Fruit fly (Drosophila melanogaster) whole organism, embryonic: ENCODE results near the gene pigs.

Source experiments
- BtbVII ChIP-seq: fragments of 200-800 bp; sonication (Bioruptor generic); optimal IDR thresholded peaks from 3 replicates; lab custom pipeline; 2017; ENCODE audit warnings: missing biosample characterization, mild to moderate bottlenecking, missing genetic modification characterization
- CG1024 ChIP-seq: fragments of 200-800 bp; sonication (Bioruptor generic); IDR thresholded peaks from 2 replicates; pipeline ENCODE4 v1.3.6; 2022; ENCODE audit warnings: missing biosample characterization, missing genetic modification characterization
- CG13287 ChIP-seq: fragments of 200-800 bp; sonication (Bioruptor generic); IDR thresholded peaks from 2 replicates; pipeline ENCODE4 v1.3.6; 2022; ENCODE audit warnings: missing biosample characterization, missing genetic modification characterization; ENCODE audit not compliant: partially characterized antibody
- CG13624 ChIP-seq: fragments of 200-800 bp; sonication (Bioruptor generic); optimal IDR thresholded peaks from 2 replicates; lab custom pipeline; 2016; ENCODE audit warnings: missing biosample characterization, missing genetic modification characterization
- CG15514 ChIP-seq: fragments of 200-800 bp; sonication (Bioruptor generic); optimal IDR thresholded peaks from 3 replicates; lab custom pipeline; 2017; ENCODE audit warnings: missing biosample characterization, missing genetic modification characterization, mild to moderate bottlenecking, moderate library complexity, missing genetic modification reagents
- CG17359 ChIP-seq: fragments of 200-800 bp; sonication (Bioruptor generic); optimal IDR thresholded peaks from 3 replicates; lab custom pipeline; 2018; ENCODE audit warnings: missing biosample characterization, mild to moderate bottlenecking, missing genetic modification characterization, moderate library complexity
- CG18619 ChIP-seq: fragments of 200-800 bp; sonication (Bioruptor generic); optimal IDR thresholded peaks from 3 replicates; lab custom pipeline; 2017; ENCODE audit warnings: missing biosample characterization, mild to moderate bottlenecking, missing genetic modification characterization
- CG2875 ChIP-seq: fragments of 200-800 bp; sonication (Bioruptor generic); optimal IDR thresholded peaks from 2 replicates; lab custom pipeline; 2017; ENCODE audit warnings: missing biosample characterization, mild to moderate bottlenecking, missing genetic modification characterization, missing genetic modification reagents
- CG31365 ChIP-seq: fragments of 200-800 bp; sonication (Bioruptor generic); optimal IDR thresholded peaks from 2 replicates; lab custom pipeline; 2018; ENCODE audit warnings: missing biosample characterization, mild to moderate bottlenecking, missing genetic modification characterization
- CG33213 ChIP-seq: fragments of 200-800 bp; sonication (Bioruptor generic); optimal IDR thresholded peaks from 3 replicates; lab custom pipeline; 2016; ENCODE audit warnings: missing biosample characterization, missing genetic modification characterization
- CG3407 ChIP-seq: fragments of 200-800 bp; sonication (Bioruptor generic); optimal IDR thresholded peaks from 2 replicates; lab custom pipeline; 2018; ENCODE audit warnings: missing biosample characterization, mild to moderate bottlenecking, missing genetic modification characterization
- CG34224 ChIP-seq: fragments of 200-800 bp; sonication (Bioruptor generic); IDR thresholded peaks from 3 replicates; pipeline ENCODE4 v1.3.6; 2022; ENCODE audit warnings: missing biosample characterization, missing genetic modification characterization; ENCODE audit not compliant: partially characterized antibody
- CG5180 ChIP-seq: fragments of 200-800 bp; sonication (Bioruptor generic); optimal IDR thresholded peaks from 3 replicates; lab custom pipeline; 2017; ENCODE audit warnings: missing biosample characterization, missing genetic modification characterization, mild to moderate bottlenecking, moderate library complexity, missing genetic modification reagents
- CG6175 ChIP-seq: fragments of 200-800 bp; sonication (Bioruptor generic); IDR thresholded peaks from 3 replicates; pipeline ENCODE4 v1.3.6; 2022; ENCODE audit warnings: missing biosample characterization, missing genetic modification characterization
- CG7556 ChIP-seq: fragments of 200-800 bp; sonication (Bioruptor generic); optimal IDR thresholded peaks from 2 replicates; lab custom pipeline; 2017; ENCODE audit warnings: missing biosample characterization, mild to moderate bottlenecking, missing genetic modification characterization
- CG8478 ChIP-seq: fragments of >200 bp; optimal IDR thresholded peaks from 2 replicates; lab custom pipeline; 2018
- CG8924 ChIP-seq: fragments of 200-800 bp; optimal IDR thresholded peaks from 3 replicates; lab custom pipeline; 2019; ENCODE audit warnings: missing biosample characterization, mild to moderate bottlenecking, missing genetic modification characterization, moderate library complexity
- Dbx ChIP-seq: fragments of 200-800 bp; sonication (Bioruptor generic); IDR thresholded peaks from 3 replicates; pipeline ENCODE4 v1.3.6; 2022; ENCODE audit warnings: missing biosample characterization, missing genetic modification characterization
- Fer3 ChIP-seq: fragments of 200-800 bp; sonication (Bioruptor generic); optimal IDR thresholded peaks from 2 replicates; lab custom pipeline; 2018; ENCODE audit warnings: missing biosample characterization, mild to moderate bottlenecking, missing genetic modification characterization, moderate library complexity
- HHEX ChIP-seq: fragments of 200-800 bp; sonication (Bioruptor generic); optimal IDR thresholded peaks from 3 replicates; lab custom pipeline; 2017; ENCODE audit warnings: missing biosample characterization, mild to moderate bottlenecking, missing genetic modification characterization, missing genetic modification reagents
- Hey ChIP-seq: fragments of 200-800 bp; sonication (Bioruptor generic); optimal IDR thresholded peaks from 3 replicates; lab custom pipeline; 2018; ENCODE audit warnings: missing biosample characterization, mild to moderate bottlenecking, missing genetic modification characterization
- Hmx ChIP-seq: fragments of 200-800 bp; sonication (Bioruptor generic); optimal IDR thresholded peaks from 2 replicates; lab custom pipeline; 2016; ENCODE audit warnings: missing biosample characterization, missing genetic modification characterization
- Jarid2 ChIP-seq: fragments of 200-800 bp; sonication (Bioruptor generic); optimal IDR thresholded peaks from 3 replicates; lab custom pipeline; 2017; ENCODE audit warnings: mild to moderate bottlenecking, missing biosample characterization, missing genetic modification reagents, missing genetic modification characterization
- Lhr ChIP-seq: fragments of 200-800 bp; sonication (Bioruptor generic); optimal IDR thresholded peaks from 3 replicates; lab custom pipeline; 2017; ENCODE audit warnings: mild to moderate bottlenecking, missing biosample characterization, missing genetic modification reagents, missing genetic modification characterization
- Lpt ChIP-seq: fragments of >200 bp; optimal IDR thresholded peaks from 2 replicates; lab custom pipeline; 2018; ENCODE audit warnings: missing biosample characterization, missing genetic modification characterization
- Mes4 ChIP-seq: fragments of 200-800 bp; sonication (Bioruptor generic); optimal IDR thresholded peaks from 2 replicates; lab custom pipeline; 2016; ENCODE audit warnings: missing biosample characterization, missing genetic modification characterization
- NC2β ChIP-seq: fragments of 200-800 bp; sonication (Bioruptor generic); optimal IDR thresholded peaks from 2 replicates; lab custom pipeline; 2016; ENCODE audit warnings: missing biosample characterization, missing genetic modification characterization
- Nf-YA ChIP-seq: fragments of 200-800 bp; sonication (Bioruptor generic); IDR thresholded peaks from 2 replicates; pipeline ENCODE4 v1.3.6; 2022; ENCODE audit warnings: missing biosample characterization, missing genetic modification characterization
- Side ChIP-seq: fragments of 200-800 bp; sonication (Bioruptor generic); optimal IDR thresholded peaks from 2 replicates; lab custom pipeline; 2016; ENCODE audit warnings: missing biosample characterization, missing genetic modification characterization
- Trl ChIP-seq, 3 experiments: fragments of >200 bp in 2 of 3; fragments of 200-800 bp in 1 of 3; sonication (Bioruptor generic) in 1 of 3; optimal IDR thresholded peaks; 2 replicates in 1 of 3; 3 replicates in 2 of 3; lab custom pipeline; 2016 to 2017; ENCODE audit warnings: missing biosample characterization in 1 of 3, missing genetic modification characterization in 1 of 3
- Vsx1 ChIP-seq: fragments of 200-800 bp; sonication (Bioruptor generic); optimal IDR thresholded peaks from 2 replicates; lab custom pipeline; 2017; ENCODE audit warnings: missing biosample characterization, mild to moderate bottlenecking, missing genetic modification characterization, missing genetic modification reagents
- ac ChIP-seq: fragments of 200-800 bp; sonication (Bioruptor generic); optimal IDR thresholded peaks from 3 replicates; lab custom pipeline; 2017; ENCODE audit warnings: missing biosample characterization, mild to moderate bottlenecking, missing genetic modification characterization
- bsh ChIP-seq, 2 experiments: fragments of 200-800 bp; sonication (Bioruptor generic); optimal IDR thresholded peaks; 2 replicates each; lab custom pipeline; 2017 to 2018; ENCODE audit warnings: mild to moderate bottlenecking in 2 of 2, missing biosample characterization in 2 of 2, missing genetic modification characterization in 2 of 2, moderate library complexity in 1 of 2
- dan ChIP-seq: fragments of 200-800 bp; sonication (Bioruptor generic); IDR thresholded peaks from 2 replicates; pipeline ENCODE4 v1.3.6; 2022; ENCODE audit warnings: missing biosample characterization, missing genetic modification characterization
- dmrt11E ChIP-seq: fragments of 200-800 bp; sonication (Bioruptor generic); optimal IDR thresholded peaks from 3 replicates; lab custom pipeline; 2018; ENCODE audit warnings: missing biosample characterization, mild to moderate bottlenecking, missing genetic modification characterization, moderate library complexity
- fd64A ChIP-seq: fragments of 200-800 bp; sonication (Bioruptor generic); optimal IDR thresholded peaks from 3 replicates; lab custom pipeline; 2018; ENCODE audit warnings: missing biosample characterization, mild to moderate bottlenecking, missing genetic modification characterization
- gsb-n ChIP-seq: fragments of 200-800 bp; sonication (Bioruptor generic); optimal IDR thresholded peaks from 3 replicates; lab custom pipeline; 2018; ENCODE audit warnings: missing biosample characterization, mild to moderate bottlenecking, missing genetic modification characterization
- hkb ChIP-seq, 2 experiments: fragments of 200-800 bp in 1 of 2; fragments of >200 bp in 1 of 2; sonication (Bioruptor generic) in 1 of 2; IDR thresholded peaks in 1 of 2; optimal IDR thresholded peaks in 1 of 2; 2 replicates each; pipeline versions ENCODE4 v1.3.6 to Lab custom; 2017 to 2022; ENCODE audit warnings: missing biosample characterization in 1 of 2, missing genetic modification characterization in 1 of 2
- lola ChIP-seq, 3 experiments: fragments of >200 bp in 2 of 3; fragments of 200-800 bp in 1 of 3; sonication (Bioruptor generic) in 1 of 3; optimal IDR thresholded peaks; 2 replicates each; lab custom pipeline; 2017 to 2019; ENCODE audit warnings: missing biosample characterization in 3 of 3, missing genetic modification characterization in 3 of 3, mild to moderate bottlenecking in 1 of 3, moderate library complexity in 1 of 3
- mld ChIP-seq: fragments of 200-800 bp; sonication (Bioruptor generic); IDR thresholded peaks from 3 replicates; pipeline ENCODE4 v1.3.6; 2022; ENCODE audit warnings: missing biosample characterization, missing genetic modification characterization; ENCODE audit not compliant: partially characterized antibody
- org-1 ChIP-seq: fragments of 200-800 bp; sonication (Bioruptor generic); optimal IDR thresholded peaks from 2 replicates; lab custom pipeline; 2017; ENCODE audit warnings: missing biosample characterization, missing genetic modification characterization
- psq ChIP-seq: fragments of 200-800 bp; sonication (Bioruptor generic); optimal IDR thresholded peaks from 2 replicates; lab custom pipeline; 2017; ENCODE audit warnings: missing biosample characterization, missing genetic modification characterization
- salm ChIP-seq: fragments of 200-800 bp; sonication (Bioruptor generic); optimal IDR thresholded peaks from 2 replicates; lab custom pipeline; 2018; ENCODE audit warnings: missing biosample characterization, mild to moderate bottlenecking, missing genetic modification characterization
- sd ChIP-seq: fragments of 200-800 bp; sonication (Bioruptor generic); optimal IDR thresholded peaks from 3 replicates; lab custom pipeline; 2018; ENCODE audit warnings: missing biosample characterization, mild to moderate bottlenecking, missing genetic modification characterization, moderate library complexity
- sens ChIP-seq: fragments of 200-800 bp; sonication (Bioruptor generic); peaks from one replicate; lab custom pipeline; 2016; ENCODE audit warnings: missing biosample characterization, missing genetic modification characterization
- so ChIP-seq: fragments of 200-800 bp; sonication (Bioruptor generic); IDR thresholded peaks from 3 replicates; pipeline ENCODE4 v1.3.6; 2022; ENCODE audit warnings: missing biosample characterization, missing genetic modification characterization
- sqz ChIP-seq: fragments of 200-800 bp; sonication (Bioruptor generic); optimal IDR thresholded peaks from 3 replicates; lab custom pipeline; 2018; ENCODE audit warnings: missing biosample characterization, mild to moderate bottlenecking, missing genetic modification characterization
- wek ChIP-seq: fragments of 200-800 bp; sonication (Bioruptor generic); optimal IDR thresholded peaks from 3 replicates; lab custom pipeline; 2018; ENCODE audit warnings: missing biosample characterization, mild to moderate bottlenecking, missing genetic modification characterization, moderate library complexity
- zfh2 ChIP-seq: fragments of 200-800 bp; sonication (Bioruptor generic); optimal IDR thresholded peaks from 2 replicates; lab custom pipeline; 2016; ENCODE audit warnings: missing biosample characterization, missing genetic modification characterization

The pigs gene

dm6 chrX:6614266-6614665, 14.4 kb downstream of the pigs start (continued):
- no peak for TF ChIP-seq Nf-YA (GFP tag; lab: Robert Waterston, UW)
- no peak for TF ChIP-seq hkb (optimal IDR thresholded peaks at IDR 0.05; lab: Kevin White, UChicago)
- TF ChIP-seq hkb (GFP tag; IDR thresholded peaks at IDR 0.05; lab: Robert Waterston, UW): 0 out of 2 replicates have a peak, but pooled peaks have one; percentile 27
- peak; percentile 53 for TF ChIP-seq sd (tag; lab: Kevin White, UChicago)
- TF ChIP-seq CG17359: peak; percentile 14
- peak; percentile 62 for TF ChIP-seq salm
- peak in 1 of 3 experiments; percentile 20 for TF ChIP-seq lola (GFP tag; optimal IDR thresholded peaks at IDR 0.05; lab: Kevin White, UChicago)
- no peak for TF ChIP-seq CG6175 (GFP tag; lab: Robert Waterston, UW)
- TF ChIP-seq CG34224 (GFP tag; lab: Robert Waterston, UW): no peak
- peak; percentile 28 for TF ChIP-seq NC2β (GFP tag; lab: Kevin White, UChicago)
- peak; percentile 72 for TF ChIP-seq ac (GFP tag; lab: Kevin White, UChicago)
- no peak for TF ChIP-seq zfh2 (GFP tag; lab: Kevin White, UChicago)
- no peak for TF ChIP-seq CG1024 (GFP tag; lab: Robert Waterston, UW)
- TF ChIP-seq fd64A (GFP tag; lab: Kevin White, UChicago): peak; percentile 67
- peak; percentile 52 for TF ChIP-seq CG3407
- TF ChIP-seq Hey (tag; lab: Kevin White, UChicago): peak; percentile 54
- peak; percentile 58 for TF ChIP-seq dmrt11E (tag; lab: Kevin White, UChicago)
- TF ChIP-seq CG33213 (GFP tag; lab: Kevin White, UChicago): peak; percentile 22
- TF ChIP-seq Dbx: no peak
- TF ChIP-seq dan: no peak
- TF ChIP-seq HHEX (GFP tag; lab: Kevin White, UChicago): peak; percentile 53
- TF ChIP-seq Hmx (GFP tag; lab: Kevin White, UChicago): no peak
- peak; percentile 29 for TF ChIP-seq CG5180 (GFP tag; lab: Kevin White, UChicago)
- no peak for TF ChIP-seq Lpt
- peak; percentile 59 for TF ChIP-seq gsb-n (tag; lab: Kevin White, UChicago)
- peak; percentile 49 for TF ChIP-seq Side (GFP tag; lab: Kevin White, UChicago)
- TF ChIP-seq Trl (optimal IDR thresholded peaks at IDR 0.05; lab: Kevin White, UChicago): no peak
- TF ChIP-seq Trl (GFP tag; optimal IDR thresholded peaks at IDR 0.05; lab: Kevin White, UChicago): peak; percentile 14
- peak; percentile 34 for TF ChIP-seq Jarid2 (GFP tag; lab: Kevin White, UChicago)
- TF ChIP-seq CG15514 (GFP tag; lab: Kevin White, UChicago): peak; percentile 45
- peak; percentile 71 for TF ChIP-seq wek
- peak; percentile 10 for TF ChIP-seq CG7556 (GFP tag; lab: Kevin White, UChicago)
- peak; percentile 37 for TF ChIP-seq sqz (GFP tag; lab: Kevin White, UChicago)
- peak in 1 of 2 experiments; percentile 30 for TF ChIP-seq bsh (GFP tag; optimal IDR thresholded peaks at IDR 0.05; lab: Kevin White, UChicago)
- peak; percentile 47 for TF ChIP-seq org-1
- peak; percentile 29 for TF ChIP-seq Mes4 (GFP tag; lab: Kevin White, UChicago)
- no peak for TF ChIP-seq CG13624 (GFP tag; lab: Kevin White, UChicago)
- TF ChIP-seq Vsx1 (GFP tag; lab: Kevin White, UChicago): peak; percentile 57
- no peak for TF ChIP-seq mld (GFP tag; lab: Robert Waterston, UW)
- peak; percentile 77 for TF ChIP-seq BtbVII
- no peak for TF ChIP-seq CG13287 (GFP tag; lab: Robert Waterston, UW)
- no peak for TF ChIP-seq CG8478
- TF ChIP-seq CG2875 (GFP tag; lab: Kevin White, UChicago): peak; percentile 62
- TF ChIP-seq CG18619: peak; percentile 49
- TF ChIP-seq Fer3: peak; percentile 25
- peak; percentile 38; the same call in 1 of the 3 replicates for TF ChIP-seq so (GFP tag; lab: Robert Waterston, UW)
- TF ChIP-seq psq (GFP tag; lab: Kevin White, UChicago): no peak
- TF ChIP-seq CG8924: peak; percentile 16
- peak; percentile 78 for TF ChIP-seq sens (GFP tag; lab: Kevin White, UChicago)
- peak; percentile 45 for TF ChIP-seq CG31365 (tag; lab: Kevin White, UChicago)
- TF ChIP-seq Lhr (GFP tag; lab: Kevin White, UChicago): peak; percentile 15
